Worm (Caenorhabditis elegans) whole organism, L4/young adult: Measurements from ENCODE around the gene ZK742.3.

ENCODE experiments used
- W03F9.2 ChIP-seq: fragments of 150-350 bp; optimal IDR thresholded peaks from 2 replicates; lab custom pipeline; 2014; ENCODE audit warnings: missing biosample characterization, missing genetic modification characterization
- dao-5 ChIP-seq: sonication (generic microtip); optimal IDR thresholded peaks from 2 replicates; lab custom pipeline; 2016; ENCODE audit warnings: missing genotype, missing genetic modification characterization, moderate library complexity, missing compliant biosample characterization
- him-1 ChIP-seq: sonication (generic microtip); optimal IDR thresholded peaks from 2 replicates; lab custom pipeline; 2016; ENCODE audit warnings: missing genotype, missing genetic modification reagents, missing genetic modification characterization, missing compliant biosample characterization

DNA sequence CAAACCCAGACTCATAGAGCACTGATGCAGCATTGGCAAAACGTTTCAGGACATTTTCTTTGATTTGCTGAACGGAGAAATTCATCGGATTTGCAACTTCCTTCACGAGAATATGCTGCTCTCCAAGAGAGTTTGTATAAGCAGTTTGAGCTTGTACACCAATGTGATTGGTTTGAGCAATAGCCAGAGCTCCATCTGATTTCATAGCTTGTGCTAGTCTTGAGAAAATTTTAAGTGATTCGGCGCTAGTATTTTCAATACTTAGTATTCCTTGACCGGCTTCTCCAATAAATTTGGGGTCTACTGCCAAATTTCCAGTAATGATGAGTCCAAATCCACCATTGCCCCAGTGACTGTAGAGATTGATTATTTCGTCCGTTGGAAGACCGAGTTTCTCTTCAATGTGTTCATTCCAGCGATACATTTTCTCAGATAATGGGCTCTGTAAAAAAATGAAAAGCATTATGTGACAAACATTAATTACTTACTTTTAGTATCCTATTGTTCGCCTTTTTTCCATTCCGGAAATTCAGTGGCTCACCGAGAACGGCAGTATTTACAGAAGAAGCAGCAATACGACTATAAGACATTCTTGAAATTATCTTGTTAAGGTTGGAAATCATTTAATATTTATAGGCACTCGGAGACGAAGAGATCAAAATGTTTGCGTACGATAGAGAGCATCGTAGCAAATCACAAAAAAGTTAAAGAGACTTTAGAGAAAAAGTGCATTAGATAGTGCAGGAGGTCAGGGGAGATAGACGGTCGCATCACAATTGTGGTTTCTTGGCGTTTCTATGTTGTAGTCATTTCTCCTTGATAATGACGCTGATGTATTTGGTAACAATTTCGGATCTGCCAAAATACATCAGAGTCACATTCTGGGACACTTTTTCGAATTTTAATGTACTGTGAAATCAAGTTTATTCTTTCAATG is at the start of gene ZK742.3:
- TF ChIP-seq him-1 (tag; lab: Kevin White, UChicago) = no peak
- TF ChIP-seq dao-5 (tag; lab: Kevin White, UChicago) = no peak
- TF ChIP-seq W03F9.2 (tag; lab: Kevin White, UChicago) = no peak
